Fruit fly (Drosophila melanogaster) whole organism, embryonic: Measurements from ENCODE around the gene Rab23.

ENCODE experiments used
- BEAF-32 ChIP-seq: fragments of 200-800 bp; sonication (Bioruptor generic); optimal IDR thresholded peaks from 3 replicates; lab custom pipeline; 2017; ENCODE audit warnings: missing biosample characterization, missing genetic modification characterization, mild to moderate bottlenecking, moderate library complexity, missing genetic modification reagents
- CG10321 ChIP-seq: fragments of 200-800 bp; sonication (Bioruptor generic); IDR thresholded peaks from 2 replicates; pipeline ENCODE4 v1.3.6; 2022; ENCODE audit warnings: missing biosample characterization, missing genetic modification characterization
- CG11504 ChIP-seq: fragments of 200-800 bp; sonication (Bioruptor generic); optimal IDR thresholded peaks from 3 replicates; lab custom pipeline; 2019; ENCODE audit warnings: missing biosample characterization, mild to moderate bottlenecking, missing genetic modification characterization, moderate library complexity
- CG13287 ChIP-seq: fragments of 200-800 bp; sonication (Bioruptor generic); IDR thresholded peaks from 2 replicates; pipeline ENCODE4 v1.3.6; 2022; ENCODE audit warnings: missing biosample characterization, missing genetic modification characterization; ENCODE audit not compliant: partially characterized antibody
- CG15011 ChIP-seq: fragments of 200-800 bp; sonication (Bioruptor generic); optimal IDR thresholded peaks from 3 replicates; lab custom pipeline; 2018; ENCODE audit warnings: missing biosample characterization, mild to moderate bottlenecking, missing genetic modification characterization
- CG1529 ChIP-seq: fragments of 200-800 bp; sonication (Bioruptor generic); optimal IDR thresholded peaks from 3 replicates; lab custom pipeline; 2018; ENCODE audit warnings: missing biosample characterization, missing genetic modification characterization
- CG17186 ChIP-seq: fragments of 200-800 bp; sonication (Bioruptor generic); optimal IDR thresholded peaks from 3 replicates; lab custom pipeline; 2017; ENCODE audit warnings: missing biosample characterization, missing genetic modification reagents, missing genetic modification characterization
- CG17328 ChIP-seq: fragments of 200-800 bp; sonication (Bioruptor generic); IDR thresholded peaks from 2 replicates; pipeline ENCODE4 v1.3.6; 2022; ENCODE audit warnings: missing biosample characterization, missing genetic modification characterization
- CG2199 ChIP-seq: fragments of 200-800 bp; sonication (Bioruptor generic); IDR thresholded peaks from 3 replicates; pipeline ENCODE4 v1.3.6; 2022; ENCODE audit warnings: missing biosample characterization, missing genetic modification characterization
- CG2712 ChIP-seq: fragments of 200-800 bp; optimal IDR thresholded peaks from 3 replicates; lab custom pipeline; 2019; ENCODE audit warnings: missing biosample characterization, mild to moderate bottlenecking, missing genetic modification characterization, moderate library complexity
- CG30403 ChIP-seq: fragments of 200-800 bp; sonication (Bioruptor generic); optimal IDR thresholded peaks from 3 replicates; lab custom pipeline; 2016; ENCODE audit warnings: missing biosample characterization, missing genetic modification characterization
- CG3995 ChIP-seq: fragments of 200-800 bp; sonication (Bioruptor generic); optimal IDR thresholded peaks from 3 replicates; lab custom pipeline; 2016; ENCODE audit warnings: missing biosample characterization, missing genetic modification characterization
- CG4328 ChIP-seq: fragments of 200-800 bp; sonication (Bioruptor generic); optimal IDR thresholded peaks from 3 replicates; lab custom pipeline; 2017; ENCODE audit warnings: missing biosample characterization, missing genetic modification reagents, missing genetic modification characterization
- CG4404 ChIP-seq: fragments of 200-800 bp; sonication (Bioruptor generic); IDR thresholded peaks from 2 replicates; pipeline ENCODE4 v1.3.6; 2022; ENCODE audit warnings: missing biosample characterization, missing genetic modification characterization
- CG6272 ChIP-seq: fragments of 200-800 bp; sonication (Bioruptor generic); IDR thresholded peaks from 2 replicates; pipeline ENCODE4 v1.3.6; 2022; ENCODE audit warnings: missing biosample characterization, missing genetic modification characterization
- CG6791 ChIP-seq: fragments of 200-800 bp; sonication (Bioruptor generic); IDR thresholded peaks from 3 replicates; pipeline ENCODE4 v1.3.6; 2022; ENCODE audit warnings: missing biosample characterization, missing genetic modification characterization; ENCODE audit not compliant: partially characterized antibody
- CG7357 ChIP-seq: fragments of 200-800 bp; sonication (Bioruptor generic); IDR thresholded peaks from 3 replicates; pipeline ENCODE4 v1.3.6; 2022; ENCODE audit warnings: missing biosample characterization, missing genetic modification characterization
- CG8765 ChIP-seq: fragments of 200-800 bp; sonication (Bioruptor generic); IDR thresholded peaks from 2 replicates; pipeline ENCODE4 v1.3.6; 2022; ENCODE audit warnings: missing biosample characterization, missing genetic modification characterization
- CrebB ChIP-seq: fragments of 200-800 bp; sonication (Bioruptor generic); optimal IDR thresholded peaks from 3 replicates; lab custom pipeline; 2018; ENCODE audit warnings: missing biosample characterization, mild to moderate bottlenecking, missing genetic modification characterization
- Dad ChIP-seq: fragments of 200-800 bp; sonication (Bioruptor generic); optimal IDR thresholded peaks from 3 replicates; lab custom pipeline; 2016; ENCODE audit warnings: missing biosample characterization, missing genetic modification characterization
- Dip3 ChIP-seq: fragments of 200-800 bp; sonication (Bioruptor generic); optimal IDR thresholded peaks from 3 replicates; lab custom pipeline; 2016; ENCODE audit warnings: missing biosample characterization, missing genetic modification characterization
- Doc2 ChIP-seq: fragments of 200-800 bp; sonication (Bioruptor generic); IDR thresholded peaks from 2 replicates; pipeline ENCODE4 v1.3.6; 2022; ENCODE audit warnings: missing biosample characterization, missing genetic modification characterization
- Eip74EF ChIP-seq, 2 experiments: fragments of 200-800 bp in 1 of 2; fragments of >200 bp in 1 of 2; sonication (Bioruptor generic) in 1 of 2; optimal IDR thresholded peaks; 2 replicates each; lab custom pipeline; 2017 to 2019; ENCODE audit warnings: missing biosample characterization in 2 of 2, missing genetic modification characterization in 2 of 2, mild to moderate bottlenecking in 1 of 2, moderate library complexity in 1 of 2
- Hey ChIP-seq: fragments of 200-800 bp; sonication (Bioruptor generic); optimal IDR thresholded peaks from 3 replicates; lab custom pipeline; 2018; ENCODE audit warnings: missing biosample characterization, mild to moderate bottlenecking, missing genetic modification characterization
- Hr3 ChIP-seq: fragments of 200-800 bp; sonication (Bioruptor generic); optimal IDR thresholded peaks from 3 replicates; lab custom pipeline; 2016; ENCODE audit warnings: missing biosample characterization, missing genetic modification characterization
- Hr51 ChIP-seq, 2 experiments: fragments of 200-800 bp; sonication (Bioruptor generic); optimal IDR thresholded peaks; 2 replicates in 1 of 2; 3 replicates in 1 of 2; lab custom pipeline; 2016 to 2018; ENCODE audit warnings: missing biosample characterization in 2 of 2, missing genetic modification characterization in 2 of 2, mild to moderate bottlenecking in 1 of 2, moderate library complexity in 1 of 2
- Hsf ChIP-seq: fragments of 200-800 bp; sonication (Bioruptor generic); optimal IDR thresholded peaks from 3 replicates; lab custom pipeline; 2016; ENCODE audit warnings: missing biosample characterization, missing genetic modification characterization
- Meics ChIP-seq: fragments of 200-800 bp; sonication (Bioruptor generic); optimal IDR thresholded peaks from 2 replicates; lab custom pipeline; 2017; ENCODE audit warnings: missing biosample characterization, mild to moderate bottlenecking, missing genetic modification characterization
- Rx ChIP-seq: fragments of 200-800 bp; sonication (Bioruptor generic); IDR thresholded peaks from 2 replicates; pipeline ENCODE4 v1.3.6; 2022; ENCODE audit warnings: missing biosample characterization, missing genetic modification characterization
- Sin3A ChIP-seq: fragments of >200 bp; optimal IDR thresholded peaks from 2 replicates; lab custom pipeline; 2018
- Sox102F ChIP-seq: fragments of 200-800 bp; sonication (Bioruptor generic); optimal IDR thresholded peaks from 2 replicates; lab custom pipeline; 2018; ENCODE audit warnings: missing biosample characterization, mild to moderate bottlenecking, missing genetic modification characterization, moderate library complexity
- Sry-δ ChIP-seq: fragments of 200-800 bp; sonication (Bioruptor generic); optimal IDR thresholded peaks from 2 replicates; lab custom pipeline; 2016; ENCODE audit warnings: missing biosample characterization, missing genetic modification characterization
- ac ChIP-seq: fragments of 200-800 bp; sonication (Bioruptor generic); optimal IDR thresholded peaks from 3 replicates; lab custom pipeline; 2017; ENCODE audit warnings: missing biosample characterization, mild to moderate bottlenecking, missing genetic modification characterization
- ato ChIP-seq: fragments of 200-800 bp; sonication (Bioruptor generic); IDR thresholded peaks from 2 replicates; pipeline ENCODE4 v1.3.6; 2022; ENCODE audit warnings: missing biosample characterization, missing genetic modification characterization; ENCODE audit not compliant: partially characterized antibody
- cato ChIP-seq: fragments of 200-800 bp; sonication (Bioruptor generic); optimal IDR thresholded peaks from 2 replicates; lab custom pipeline; 2016; ENCODE audit warnings: missing biosample characterization, missing genetic modification characterization, borderline replicate concordance
- croc ChIP-seq: fragments of 200-800 bp; sonication (Bioruptor generic); conservative IDR thresholded peaks from 3 replicates; pipeline ENCODE4 v1.3.6; 2022; ENCODE audit warnings: missing biosample characterization, missing genetic modification characterization
- eve ChIP-seq, 2 experiments: fragments of >200 bp; optimal IDR thresholded peaks; 2 replicates each; lab custom pipeline; 2017; ENCODE audit warnings: missing biosample characterization in 2 of 2, missing genetic modification characterization in 2 of 2
- fd64A ChIP-seq: fragments of 200-800 bp; sonication (Bioruptor generic); optimal IDR thresholded peaks from 3 replicates; lab custom pipeline; 2018; ENCODE audit warnings: missing biosample characterization, mild to moderate bottlenecking, missing genetic modification characterization
- gce ChIP-seq: fragments of 200-800 bp; sonication (Bioruptor generic); IDR thresholded peaks from 3 replicates; pipeline ENCODE4 v1.3.6; 2022; ENCODE audit warnings: missing biosample characterization, missing genetic modification characterization
- gsb-n ChIP-seq: fragments of 200-800 bp; sonication (Bioruptor generic); optimal IDR thresholded peaks from 3 replicates; lab custom pipeline; 2018; ENCODE audit warnings: missing biosample characterization, mild to moderate bottlenecking, missing genetic modification characterization
- h ChIP-seq: fragments of >200 bp; optimal IDR thresholded peaks from 2 replicates; lab custom pipeline; 2017
- hb ChIP-seq: fragments of 200-800 bp; sonication (Bioruptor generic); IDR thresholded peaks from 3 replicates; pipeline ENCODE4 v1.3.6; 2022; ENCODE audit warnings: missing biosample characterization, missing genetic modification characterization; ENCODE audit not compliant: partially characterized antibody
- pho ChIP-seq: fragments of 200-800 bp; sonication (Bioruptor generic); optimal IDR thresholded peaks from 2 replicates; lab custom pipeline; 2016; ENCODE audit warnings: missing biosample characterization, missing genetic modification characterization
- sisA ChIP-seq: fragments of 200-800 bp; sonication (Bioruptor generic); IDR thresholded peaks from 2 replicates; pipeline ENCODE4 v1.3.6; 2022; ENCODE audit warnings: missing biosample characterization, missing genetic modification characterization
- sna ChIP-seq: fragments of 200-800 bp; sonication (Bioruptor generic); IDR thresholded peaks from 2 replicates; pipeline ENCODE4 v1.3.6; 2022; ENCODE audit warnings: missing biosample characterization, missing genetic modification characterization; ENCODE audit not compliant: partially characterized antibody
- sug ChIP-seq: fragments of 200-800 bp; optimal IDR thresholded peaks from 2 replicates; lab custom pipeline; 2019; ENCODE audit warnings: missing biosample characterization, mild to moderate bottlenecking, missing genetic modification characterization, moderate library complexity
- tgo ChIP-seq: fragments of 200-800 bp; sonication (Bioruptor generic); IDR thresholded peaks from 3 replicates; pipeline ENCODE4 v1.3.6; 2022; ENCODE audit warnings: missing biosample characterization, missing genetic modification characterization
- wdn ChIP-seq: fragments of 200-800 bp; sonication (Bioruptor generic); IDR thresholded peaks from 2 replicates; pipeline ENCODE4 v1.3.6; 2022; ENCODE audit warnings: missing biosample characterization, missing genetic modification characterization
- z ChIP-seq: fragments of 200-800 bp; sonication (Bioruptor generic); IDR thresholded peaks from 3 replicates; pipeline ENCODE4 v1.3.6; 2022; ENCODE audit warnings: missing biosample characterization, missing genetic modification characterization
- zfh2 ChIP-seq: fragments of 200-800 bp; sonication (Bioruptor generic); optimal IDR thresholded peaks from 2 replicates; lab custom pipeline; 2016; ENCODE audit warnings: missing biosample characterization, missing genetic modification characterization

Gene Rab23

dm6 chr3R:5672658-5673217, 12.5 kb downstream of the Rab23 start (continued):
- TF ChIP-seq Doc2 (GFP tag; lab: Robert Waterston, UW) (no peak), CG17328 (GFP tag; lab: Robert Waterston, UW) (peak; percentile 57), pho (GFP tag; lab: Kevin White, UChicago) (peak; percentile 18), CG10321 (GFP tag; lab: Robert Waterston, UW) (peak; percentile 46; the same call in 1 of the 2 replicates), CG2712 (peak; percentile 66), Hr51 (GFP tag; optimal IDR thresholded peaks at IDR 0.05; lab: Kevin White, UChicago) (peak in 1 of 2 experiments; percentile 56), Sox102F (peak; percentile 61), CrebB (tag; lab: Kevin White, UChicago) (peak; percentile 92), gsb-n (tag; lab: Kevin White, UChicago) (peak; percentile 84), CG17186 (peak; percentile 56), Meics (peak; percentile 83), CG11504 (tag; lab: Kevin White, UChicago) (no peak), eve (GFP tag; optimal IDR thresholded peaks at IDR 0.05; lab: Kevin White, UChicago) (no peak), wdn (0 out of 2 replicates have a peak, but pooled peaks have one; percentile 24), sna (GFP tag; lab: Robert Waterston, UW) (0 out of 2 replicates have a peak, but pooled peaks have one; percentile 28), h (lab: Kevin White, UChicago) (no peak), Hr3 (peak; percentile 11), zfh2 (GFP tag; lab: Kevin White, UChicago) (no peak), fd64A (GFP tag; lab: Kevin White, UChicago) (peak; percentile 96), ato (GFP tag; lab: Robert Waterston, UW) (no peak), CG6272 (GFP tag; lab: Robert Waterston, UW) (no peak), Sry-δ (GFP tag; lab: Kevin White, UChicago) (peak; percentile 7), sisA (no peak), CG7357 (no peak), Hey (tag; lab: Kevin White, UChicago) (peak; percentile 85), Dad (peak; percentile 54), cato (GFP tag; lab: Kevin White, UChicago) (no peak), CG4328 (GFP tag; lab: Kevin White, UChicago) (peak; percentile 90), tgo (no peak), hb (GFP tag; lab: Robert Waterston, UW) (no peak), CG1529 (GFP tag; lab: Kevin White, UChicago) (peak; percentile 87), CG13287 (GFP tag; lab: Robert Waterston, UW) (peak; percentile 26; the same call in 1 of the 2 replicates), Dip3 (GFP tag; lab: Kevin White, UChicago) (no peak), CG2199 (GFP tag; lab: Robert Waterston, UW) (peak; percentile 74; the same call in 2 of the 3 replicates), CG15011 (GFP tag; lab: Kevin White, UChicago) (peak; percentile 80), CG4404 (GFP tag; lab: Robert Waterston, UW) (no peak), CG6791 (GFP tag; lab: Robert Waterston, UW) (no peak), Rx (GFP tag; lab: Robert Waterston, UW) (peak; percentile 38; the same call in 1 of the 2 replicates), gce (GFP tag; lab: Robert Waterston, UW) (peak; percentile 74; the same call in 2 of the 3 replicates), croc (GFP tag; lab: Robert Waterston, UW) (no peak), ac (GFP tag; lab: Kevin White, UChicago) (peak; percentile 84), CG3995 (GFP tag; lab: Kevin White, UChicago) (no peak), z (GFP tag; lab: Robert Waterston, UW) (0 out of 3 replicates have a peak, but pooled peaks have one; percentile 42), Hsf (GFP tag; lab: Kevin White, UChicago) (peak; percentile 47), Sin3A (lab: Kevin White, UChicago) (no peak), CG30403 (GFP tag; lab: Kevin White, UChicago) (no peak), sug (tag; lab: Kevin White, UChicago) (peak; percentile 98), CG8765 (no peak), Eip74EF (GFP tag; optimal IDR thresholded peaks at IDR 0.05; lab: Kevin White, UChicago) (peak in 1 of 2 experiments; percentile 91), BEAF-32 (GFP tag; lab: Kevin White, UChicago) (no peak)
